Worm (Caenorhabditis elegans): ENCODE data around the gene K09E9.3.

The K09E9.3 gene

DNA sequence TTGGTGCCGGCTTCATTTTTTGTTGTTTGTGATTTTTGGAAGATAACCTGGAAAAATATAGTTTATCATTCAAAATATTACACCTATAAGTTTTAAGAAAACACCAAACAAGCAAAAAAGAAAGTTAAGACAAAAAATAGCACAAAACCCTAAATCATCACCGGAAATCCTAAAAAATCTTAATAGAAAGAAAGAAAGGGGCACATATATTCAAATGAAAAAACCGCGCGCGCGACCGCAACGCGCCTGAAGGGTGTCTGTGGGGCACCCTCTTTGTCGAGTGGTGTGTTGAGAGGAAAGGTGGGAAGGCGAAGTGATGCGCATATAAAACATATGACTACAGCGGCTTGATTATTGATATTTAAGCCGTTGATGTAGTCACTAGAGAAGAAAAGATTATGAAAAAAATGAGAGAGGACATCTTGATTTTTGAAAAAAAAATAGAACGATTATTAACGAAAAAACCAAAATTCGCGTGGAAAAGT lies at the start of gene K09E9.3:
Gene K09E9.3 (minus strand): TSS at position 51 of the 485 bp plus-strand sequence.
- TF ChIP-seq hmg-1.2 (GFP tag; IDR thresholded peaks at IDR 0.05) (peak; percentile 23; the same call in 1 of the 2 replicates), ztf-3 (GFP tag; optimal IDR thresholded peaks at IDR 0.05) (no peak)

DNA sequence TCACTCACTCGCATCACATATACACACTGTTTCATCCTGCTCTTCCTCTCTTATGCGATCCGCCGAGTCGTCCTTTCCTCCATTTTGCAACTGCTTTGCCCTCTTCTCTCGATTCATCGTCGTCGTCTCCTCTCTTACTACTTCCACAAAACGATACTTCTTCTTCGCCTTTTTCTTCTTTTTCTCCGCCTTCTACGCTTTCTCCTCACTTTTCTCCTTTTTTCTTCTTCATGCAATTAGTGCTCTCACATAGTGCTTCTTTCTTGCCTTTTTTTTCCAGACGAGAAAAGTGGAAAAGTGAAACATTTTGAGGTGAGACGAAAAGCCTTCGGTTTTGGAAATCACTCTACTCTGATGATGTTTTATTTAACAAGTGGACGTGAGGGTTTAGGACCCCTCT lies 46.0 kb upstream of the K09E9.3 start:
- TF ChIP-seq lin-54 (GFP tag; optimal IDR thresholded peaks at IDR 0.05) (no peak), hmg-1.2 (GFP tag; IDR thresholded peaks at IDR 0.05) (no peak), tbx-9 (tag; optimal IDR thresholded peaks at IDR 0.05; ENCODE audit: borderline replicate concordance) (no peak), cebp-2 (GFP tag; IDR thresholded peaks at IDR 0.05) (no peak), hmg-20 (GFP tag; IDR thresholded peaks at IDR 0.05) (no peak), nhr-120 (GFP tag; IDR thresholded peaks at IDR 0.05) (no peak), ztf-18 (tag; optimal IDR thresholded peaks at IDR 0.05) (no peak), F52B5.7 (tag; optimal IDR thresholded peaks at IDR 0.05) (no peak), ceh-58 (GFP tag; IDR thresholded peaks at IDR 0.05) (no peak), ceh-79 (tag; optimal IDR thresholded peaks at IDR 0.05) (no peak), unc-130 (GFP tag; optimal IDR thresholded peaks at IDR 0.05) (no peak)

DNA sequence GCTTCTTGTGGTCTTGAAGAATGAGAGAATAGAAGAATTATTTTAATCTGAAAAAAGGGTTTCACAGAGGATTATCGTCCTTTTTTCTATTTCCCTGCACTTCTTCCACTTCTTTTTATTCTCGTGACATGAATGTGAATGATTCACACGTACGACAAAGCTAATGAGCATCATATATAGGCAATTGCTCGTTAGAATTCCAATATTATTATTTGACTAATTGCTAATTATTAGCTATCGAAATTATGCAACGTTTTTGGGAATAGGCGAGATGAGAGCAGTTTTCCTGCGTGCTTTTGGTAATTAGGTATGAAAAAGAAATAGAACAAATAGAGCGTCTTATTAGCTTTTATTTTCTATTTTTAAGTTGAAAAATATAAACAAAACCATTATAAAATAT lies 44.2 kb upstream of the K09E9.3 start:
- TF ChIP-seq F52B5.7 (tag; optimal IDR thresholded peaks at IDR 0.05), result no peak
- TF ChIP-seq nfya-1 (tag; optimal IDR thresholded peaks at IDR 0.05; ENCODE audit: borderline replicate concordance, insufficient read depth), result no peak
- no peak for TF ChIP-seq F33H1.4 (GFP tag; IDR thresholded peaks at IDR 0.05)
- TF ChIP-seq hlh-26 (GFP tag; conservative IDR thresholded peaks at IDR 0.05), result no peak
- no peak for TF ChIP-seq F23B12.7 (tag; optimal IDR thresholded peaks at IDR 0.05; ENCODE audit: insufficient read depth)
- no peak for TF ChIP-seq lir-1 (GFP tag; conservative IDR thresholded peaks at IDR 0.05)
- TF ChIP-seq aptf-3 (GFP tag; IDR thresholded peaks at IDR 0.05), result no peak
- no peak for TF ChIP-seq F57C9.4 (tag; optimal IDR thresholded peaks at IDR 0.05)
- TF ChIP-seq ztf-26 (tag; optimal IDR thresholded peaks at IDR 0.05), result no peak
- no peak for TF ChIP-seq bed-2 (GFP tag; IDR thresholded peaks at IDR 0.05)
- no peak for TF ChIP-seq mxl-1 (tag; optimal IDR thresholded peaks at IDR 0.05)
- no peak for TF ChIP-seq snpc-1.3 (tag; optimal IDR thresholded peaks at IDR 0.05; ENCODE audit: insufficient read depth)
- no peak for TF ChIP-seq F49E8.2 (tag; optimal IDR thresholded peaks at IDR 0.05; ENCODE audit: insufficient read depth)
- no peak for TF ChIP-seq lin-54 (GFP tag; optimal IDR thresholded peaks at IDR 0.05)
- no peak for TF ChIP-seq pha-4 (tag; optimal IDR thresholded peaks at IDR 0.05)
- no peak for TF ChIP-seq ZK185.1 (tag; optimal IDR thresholded peaks at IDR 0.05; ENCODE audit: poor library complexity, severe bottlenecking)
- TF ChIP-seq ets-4 (GFP tag; optimal IDR thresholded peaks at IDR 0.05), result no peak
- TF ChIP-seq aptf-2 (GFP tag; conservative IDR thresholded peaks at IDR 0.05), result no peak
- TF ChIP-seq ceh-79 (tag; optimal IDR thresholded peaks at IDR 0.05), result no peak

DNA sequence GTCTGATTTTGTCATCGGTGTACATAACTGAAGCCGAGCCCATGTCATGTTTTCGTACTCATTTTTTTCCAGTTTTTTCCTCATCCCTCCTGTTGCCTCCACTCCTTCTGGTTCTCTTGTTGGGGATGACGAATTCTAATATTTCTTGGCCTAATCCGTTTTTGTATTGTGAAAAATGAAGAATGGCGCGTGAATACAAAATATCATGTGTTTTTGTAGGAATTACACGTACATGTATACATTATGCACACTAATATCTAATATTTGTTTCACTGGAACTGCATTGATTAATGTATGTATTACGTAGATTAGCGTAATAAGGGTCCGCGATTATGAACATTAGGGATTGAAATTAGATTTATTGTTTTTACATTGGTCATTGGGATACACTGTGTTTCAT lies 42.0 kb upstream of the K09E9.3 start:
- TF ChIP-seq ztf-22 (GFP tag; optimal IDR thresholded peaks at IDR 0.05) (no peak), tlf-1 (GFP tag; optimal IDR thresholded peaks at IDR 0.05) (no peak), B0035.1 (tag; optimal IDR thresholded peaks at IDR 0.05) (no peak), ztf-26 (tag; optimal IDR thresholded peaks at IDR 0.05) (no peak), ets-4 (GFP tag; optimal IDR thresholded peaks at IDR 0.05) (no peak), C17E4.6 (GFP tag; IDR thresholded peaks at IDR 0.05) (no peak), ccch-3 (GFP tag; optimal IDR thresholded peaks at IDR 0.05) (no peak), Y56A3A.18 (GFP tag; IDR thresholded peaks at IDR 0.05) (no peak), lag-1 (GFP tag; IDR thresholded peaks at IDR 0.05) (no peak), F10E7.11 (tag; optimal IDR thresholded peaks at IDR 0.05) (no peak), hlh-26 (GFP tag; conservative IDR thresholded peaks at IDR 0.05) (no peak)
